Worm (Caenorhabditis elegans) whole organism, mixed stage, embryonic: Measurements from ENCODE around the gene F59B2.15.

Experiments used
- M03D4.4 ChIP-seq: sonication (generic microtip); optimal IDR thresholded peaks from 2 replicates; lab custom pipeline; 2017; ENCODE audit warnings: mild to moderate bottlenecking, missing genetic modification characterization, missing compliant biosample characterization
- bed-3 ChIP-seq: fragments of 200-800 bp; sonication (Bioruptor generic); optimal IDR thresholded peaks from 3 replicates; lab custom pipeline; 2018; ENCODE audit warnings: mild to moderate bottlenecking, missing genetic modification characterization, moderate library complexity, missing compliant biosample characterization
- blmp-1 ChIP-seq: fragments of 150-350 bp; optimal IDR thresholded peaks from 2 replicates; lab custom pipeline; 2014; ENCODE audit warnings: missing biosample characterization, missing genetic modification characterization
- ceh-39 ChIP-seq: fragments of 150-350 bp; optimal IDR thresholded peaks from 2 replicates; lab custom pipeline; 2014; ENCODE audit warnings: missing biosample characterization, missing genetic modification characterization
- ceh-43 ChIP-seq: fragments of 200-800 bp; sonication (Bioruptor generic); optimal IDR thresholded peaks from 2 replicates; lab custom pipeline; 2018; ENCODE audit warnings: mild to moderate bottlenecking, missing genetic modification characterization, moderate library complexity, missing compliant biosample characterization
- ceh-83 ChIP-seq: fragments of 200-800 bp; sonication (Bioruptor generic); optimal IDR thresholded peaks from 2 replicates; lab custom pipeline; 2018; ENCODE audit warnings: mild to moderate bottlenecking, missing genetic modification characterization, missing compliant biosample characterization
- ces-1 ChIP-seq: fragments of 150-350 bp; optimal IDR thresholded peaks from 2 replicates; lab custom pipeline; 2014; ENCODE audit warnings: missing biosample characterization, missing genetic modification reagents, missing genetic modification characterization
- cnd-1 ChIP-seq: fragments of 200-800 bp; sonication (Bioruptor generic); optimal IDR thresholded peaks from 2 replicates; lab custom pipeline; 2018; ENCODE audit warnings: mild to moderate bottlenecking, missing genetic modification characterization, missing compliant biosample characterization
- drap-1 ChIP-seq: fragments of 200-800 bp; sonication (Bioruptor generic); optimal IDR thresholded peaks from 3 replicates; lab custom pipeline; 2018; ENCODE audit warnings: mild to moderate bottlenecking, missing genetic modification characterization, missing compliant biosample characterization
- elt-1 ChIP-seq: sonication (generic microtip); optimal IDR thresholded peaks from 2 replicates; lab custom pipeline; 2017; ENCODE audit warnings: missing genetic modification characterization, mild to moderate bottlenecking, missing compliant biosample characterization, antibody characterized with exemption, moderate library complexity, borderline replicate concordance; ENCODE audit not compliant: insufficient read depth
- elt-3 ChIP-seq: fragments of 150-350 bp; optimal IDR thresholded peaks from 2 replicates; lab custom pipeline; 2014; ENCODE audit warnings: missing biosample characterization, missing genetic modification characterization
- ham-2 ChIP-seq: fragments of 200-800 bp; sonication (Bioruptor generic); optimal IDR thresholded peaks from 2 replicates; lab custom pipeline; 2018; ENCODE audit warnings: mild to moderate bottlenecking, missing genetic modification characterization, missing compliant biosample characterization
- hlh-1 ChIP-seq: fragments of 150-350 bp; optimal IDR thresholded peaks from 2 replicates; lab custom pipeline; 2014; ENCODE audit warnings: missing biosample characterization, missing genetic modification reagents, missing genetic modification characterization
- lin-13 ChIP-seq: fragments of 150-350 bp; optimal IDR thresholded peaks from 2 replicates; lab custom pipeline; 2014; ENCODE audit warnings: missing biosample characterization, missing genetic modification characterization
- lin-32 ChIP-seq: fragments of 200-800 bp; sonication (Bioruptor generic); optimal IDR thresholded peaks from 2 replicates; lab custom pipeline; 2018; ENCODE audit warnings: mild to moderate bottlenecking, missing genetic modification characterization, missing compliant biosample characterization
- lsy-2 ChIP-seq: fragments of 150-350 bp; optimal IDR thresholded peaks from 2 replicates; lab custom pipeline; 2014; ENCODE audit warnings: missing biosample characterization, missing genetic modification characterization
- mab-5 ChIP-seq: fragments of 150-350 bp; optimal IDR thresholded peaks from 2 replicates; lab custom pipeline; 2014; ENCODE audit warnings: missing biosample characterization, missing genetic modification characterization
- mep-1 ChIP-seq: fragments of 150-350 bp; optimal IDR thresholded peaks from 2 replicates; lab custom pipeline; 2017; ENCODE audit warnings: missing biosample characterization, missing genetic modification reagents, missing genetic modification characterization, inconsistent platforms
- mls-2 ChIP-seq: sonication (generic microtip); optimal IDR thresholded peaks from 2 replicates; lab custom pipeline; 2016; ENCODE audit warnings: mild to moderate bottlenecking, missing genetic modification characterization, moderate library complexity, missing compliant biosample characterization
- nhr-12 ChIP-seq: fragments of 150-350 bp; optimal IDR thresholded peaks from 2 replicates; lab custom pipeline; 2014; ENCODE audit warnings: missing biosample characterization, missing genetic modification characterization
- nhr-2 ChIP-seq: fragments of 150-350 bp; optimal IDR thresholded peaks from 2 replicates; lab custom pipeline; 2014; ENCODE audit warnings: missing biosample characterization, missing genetic modification characterization
- nhr-237 ChIP-seq: fragments of 150-350 bp; optimal IDR thresholded peaks from 2 replicates; lab custom pipeline; 2014; ENCODE audit warnings: missing biosample characterization, missing genetic modification characterization
- nhr-28 ChIP-seq: fragments of 150-350 bp; optimal IDR thresholded peaks from 2 replicates; lab custom pipeline; 2014; ENCODE audit warnings: missing biosample characterization, missing genetic modification characterization
- nhr-76 ChIP-seq: sonication (generic microtip); optimal IDR thresholded peaks from 2 replicates; lab custom pipeline; 2017; ENCODE audit warnings: missing biosample characterization, missing genetic modification characterization
- pha-4 ChIP-seq: fragments of 150-350 bp; optimal IDR thresholded peaks from 2 replicates; lab custom pipeline; 2018; ENCODE audit warnings: missing biosample characterization, missing genetic modification reagents, missing genetic modification characterization
- sem-2 ChIP-seq: fragments of 200-800 bp; sonication (Bioruptor generic); optimal IDR thresholded peaks from 2 replicates; lab custom pipeline; 2018; ENCODE audit warnings: mild to moderate bottlenecking, missing genetic modification characterization, missing compliant biosample characterization
- snpc-4 ChIP-seq: fragments of 150-350 bp; optimal IDR thresholded peaks from 2 replicates; lab custom pipeline; 2014; ENCODE audit warnings: missing biosample characterization, missing genetic modification characterization
- sptf-1 ChIP-seq: sonication (generic microtip); optimal IDR thresholded peaks from 2 replicates; lab custom pipeline; 2017; ENCODE audit warnings: mild to moderate bottlenecking, missing genetic modification characterization, moderate library complexity, missing compliant biosample characterization
- tbx-8 ChIP-seq: fragments of 200-800 bp; sonication (Bioruptor generic); optimal IDR thresholded peaks from 2 replicates; lab custom pipeline; 2018; ENCODE audit warnings: mild to moderate bottlenecking, missing genetic modification characterization, moderate library complexity, missing compliant biosample characterization
- unc-120 ChIP-seq: sonication (generic microtip); optimal IDR thresholded peaks from 2 replicates; lab custom pipeline; 2017; ENCODE audit warnings: missing genetic modification characterization, missing compliant biosample characterization; ENCODE audit not compliant: poor library complexity, severe bottlenecking
- unc-39 ChIP-seq: fragments of 150-350 bp; optimal IDR thresholded peaks from 2 replicates; lab custom pipeline; 2014; ENCODE audit warnings: missing biosample characterization, missing genetic modification characterization
- unc-62 ChIP-seq: fragments of 150-350 bp; optimal IDR thresholded peaks from 2 replicates; lab custom pipeline; 2014; ENCODE audit warnings: missing biosample characterization, missing genetic modification reagents, missing genetic modification characterization
- ztf-11 ChIP-seq: fragments of 150-350 bp; optimal IDR thresholded peaks from 2 replicates; lab custom pipeline; 2014; ENCODE audit warnings: missing biosample characterization, missing genetic modification characterization

The F59B2.15 gene

DNA sequence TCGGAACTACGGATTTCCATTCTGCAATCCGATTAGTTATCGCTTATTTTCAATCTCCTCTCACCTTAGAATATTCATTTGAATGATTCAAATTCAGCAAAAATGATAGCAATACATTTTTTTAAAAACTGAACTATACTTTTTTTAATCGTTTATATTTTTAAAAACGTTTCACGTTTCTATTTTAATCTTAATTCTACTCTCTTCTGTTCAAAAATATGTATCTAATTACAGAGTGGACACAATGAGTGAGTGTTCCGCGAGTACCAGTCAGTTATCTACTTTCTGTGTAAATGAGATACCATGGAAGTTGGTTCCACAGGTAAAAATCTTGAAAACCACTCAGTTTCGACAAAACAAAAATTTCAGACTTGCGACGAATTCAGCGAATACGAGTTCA is at the start of gene F59B2.15, which contains the start of gene zif-1:
F59B2.15 (minus strand) TSS at position 101 of the 400 bp plus-strand sequence.
zif-1 (plus strand) TSS at position 235 of the 400 bp plus-strand sequence.
- no peak for TF ChIP-seq pha-4 (tag; lab: Kevin White, UChicago)
- no peak for TF ChIP-seq elt-3
- TF ChIP-seq ham-2 (GFP tag; lab: Kevin White, UChicago): no peak
- no peak for TF ChIP-seq drap-1 (GFP tag; lab: Kevin White, UChicago)
- TF ChIP-seq nhr-28 (tag; lab: Kevin White, UChicago): no peak

DNA sequence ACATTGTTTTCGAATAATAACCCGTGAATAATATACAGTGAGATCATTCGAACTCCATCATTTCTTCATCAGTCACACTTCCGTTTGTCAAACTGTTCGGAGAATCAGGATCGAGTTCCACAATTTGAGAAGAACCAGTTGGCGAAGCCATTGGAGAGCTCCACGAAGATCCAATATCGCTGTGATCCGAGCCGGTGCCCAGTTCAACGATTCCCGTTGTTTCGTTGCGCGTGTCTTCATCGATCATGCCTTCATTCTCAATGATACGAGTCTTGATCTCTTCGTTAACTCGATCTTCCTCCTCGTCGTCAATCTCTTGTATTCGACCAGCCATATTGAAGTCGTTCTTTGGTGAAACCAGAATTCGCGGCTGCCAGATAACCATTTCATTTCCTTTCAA is 49.3 kb upstream of the F59B2.15 start:
- TF ChIP-seq hlh-1 (no peak), ztf-11 (no peak), nhr-2 (no peak), M03D4.4 (tag; lab: Kevin White, UChicago) (no peak), nhr-12 (no peak)

DNA sequence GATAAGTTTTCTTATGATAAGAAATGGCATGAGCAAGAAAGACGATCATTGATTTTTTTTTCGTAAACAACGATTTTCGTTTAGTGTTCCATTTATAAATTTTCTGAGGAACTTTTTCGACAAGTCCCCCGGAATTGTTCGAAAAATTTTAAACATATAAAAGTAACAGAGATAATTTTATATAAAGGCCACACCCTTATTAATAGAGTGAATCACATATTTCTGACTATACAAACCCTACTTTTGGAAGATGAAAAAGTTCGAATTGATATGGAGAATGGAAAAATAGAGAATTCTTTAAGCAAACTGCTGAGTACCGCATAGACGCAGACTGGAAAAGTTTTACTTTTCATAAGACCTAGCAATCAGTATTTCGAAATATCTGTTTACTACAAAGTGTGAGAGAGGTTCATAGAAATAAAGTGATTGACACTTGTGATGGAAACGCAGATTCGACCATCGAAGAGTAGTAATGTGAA is 48.7 kb upstream of the F59B2.15 start:
- TF ChIP-seq nhr-2 (peak; percentile 22), unc-62 (GFP tag; lab: Kevin White, UChicago) (peak; percentile 58), lsy-2 (tag; lab: Kevin White, UChicago) (no peak), M03D4.4 (tag; lab: Kevin White, UChicago) (peak; percentile 18), ces-1 (GFP tag; lab: Kevin White, UChicago) (peak; percentile 23), mls-2 (tag; lab: Kevin White, UChicago) (peak; percentile 12), sem-2 (no peak), ceh-43 (peak; percentile 6)

DNA sequence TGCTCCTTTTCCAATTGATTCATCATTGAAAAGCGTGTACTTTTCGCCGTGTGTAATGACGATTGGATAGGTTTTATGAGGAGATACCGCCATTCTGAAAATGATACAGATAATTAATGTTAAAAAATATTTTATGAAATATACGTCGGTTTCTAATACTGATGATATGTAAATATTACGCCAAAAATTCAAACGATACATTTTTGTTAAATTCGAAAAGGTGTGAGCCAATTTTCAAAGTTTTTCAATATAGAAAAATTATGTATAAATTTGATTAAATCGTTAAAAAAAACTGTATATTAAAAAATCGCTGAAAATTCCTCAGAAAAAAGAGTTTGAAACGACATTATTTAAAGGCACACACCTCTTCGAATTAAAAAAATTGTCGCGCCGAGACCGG is 48.2 kb upstream of the F59B2.15 start, which contains the start of gene ikke-1:
ikke-1 (minus strand) TSS at position 101 of the 400 bp plus-strand sequence.
- no peak for TF ChIP-seq lsy-2 (tag; lab: Kevin White, UChicago)
- peak; percentile 11 for TF ChIP-seq nhr-2

DNA sequence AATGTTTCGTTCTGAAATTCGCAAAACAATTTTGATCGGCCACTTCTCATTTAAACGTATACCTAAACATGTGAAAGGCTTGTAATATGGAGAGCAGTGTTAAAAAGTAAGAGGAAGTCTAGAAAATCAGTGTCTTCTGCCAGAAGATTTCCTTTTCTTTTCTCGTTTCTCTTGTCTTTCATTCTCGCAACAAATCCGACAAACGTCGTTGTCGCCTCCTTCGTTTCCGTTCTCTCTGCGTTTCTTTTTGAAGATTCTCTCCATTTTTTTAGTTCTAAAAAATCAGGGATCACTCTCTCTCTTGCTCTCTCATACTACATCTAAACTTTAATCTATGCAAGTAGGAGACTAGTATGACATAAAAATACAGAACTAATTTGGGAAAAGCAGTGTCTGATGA is 44.8 kb upstream of the F59B2.15 start:
- no peak for TF ChIP-seq unc-39 (tag; lab: Kevin White, UChicago)
- TF ChIP-seq, all 35 proteins: peak for 0

DNA sequence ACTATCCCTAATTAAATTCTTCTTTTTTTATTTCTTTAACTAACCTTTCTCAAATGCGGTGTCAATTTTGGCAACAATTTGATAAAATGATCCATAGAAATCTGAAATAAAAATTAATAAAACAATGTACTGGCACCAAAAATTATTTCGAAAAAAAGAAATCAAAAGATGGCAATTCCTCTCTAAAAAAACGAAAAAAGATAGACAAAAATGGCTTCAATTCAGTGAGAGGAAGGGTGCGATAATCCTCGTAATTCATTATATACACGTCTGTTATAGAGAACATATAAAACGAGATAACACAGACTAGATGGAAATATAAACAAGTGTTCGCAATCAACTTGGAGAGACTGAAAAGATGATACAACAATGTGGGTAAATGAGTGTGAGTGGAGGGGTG is 43.4 kb upstream of the F59B2.15 start, which contains the start of gene R107.2:
R107.2 (minus strand) TSS at position 101 of the 400 bp plus-strand sequence.
- TF ChIP-seq ztf-11: no peak
- no peak for TF ChIP-seq mep-1 (tag; lab: Kevin White, UChicago)
- no peak for TF ChIP-seq nhr-237 (tag; lab: Kevin White, UChicago)
- no peak for TF ChIP-seq ceh-43
- no peak for TF ChIP-seq nhr-28 (tag; lab: Kevin White, UChicago)
- no peak for TF ChIP-seq mab-5 (tag; lab: Kevin White, UChicago)
- no peak for TF ChIP-seq elt-3
- TF ChIP-seq ceh-39 (tag; lab: Kevin White, UChicago): no peak
- TF ChIP-seq unc-120 (tag; lab: Kevin White, UChicago): no peak
- TF ChIP-seq lin-13 (tag; lab: Kevin White, UChicago): no peak
- TF ChIP-seq lin-32 (GFP tag; lab: Kevin White, UChicago): no peak
- TF ChIP-seq ham-2 (GFP tag; lab: Kevin White, UChicago): no peak
- no peak for TF ChIP-seq bed-3 (GFP tag; lab: Kevin White, UChicago)
- no peak for TF ChIP-seq elt-1 (tag; lab: Kevin White, UChicago)
- TF ChIP-seq pha-4 (tag; lab: Kevin White, UChicago): no peak
- TF ChIP-seq tbx-8 (GFP tag; lab: Kevin White, UChicago): no peak
- no peak for TF ChIP-seq sptf-1

DNA sequence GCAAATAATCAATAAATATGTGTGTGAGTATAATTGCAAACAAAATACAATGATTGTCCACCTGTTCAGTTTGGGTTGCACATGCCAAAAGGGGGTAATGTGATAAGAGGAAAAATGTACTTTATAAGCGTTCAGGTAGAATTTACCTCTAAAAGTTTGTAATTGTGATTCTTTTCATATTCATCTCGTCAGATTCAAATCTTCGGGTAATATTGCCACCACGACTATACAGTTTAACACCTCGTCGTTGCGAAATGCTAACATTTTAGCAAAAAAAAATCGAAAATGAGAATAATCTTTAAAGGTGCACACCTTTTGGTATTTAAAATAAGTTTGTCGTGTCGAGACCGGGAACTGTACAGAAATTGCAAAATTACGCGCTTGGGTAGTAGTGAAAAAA is 40.8 kb upstream of the F59B2.15 start, which contains the start of gene nac-2:
nac-2 (minus strand) TSS at position 101 of the 400 bp plus-strand sequence.
- TF ChIP-seq nhr-28 (tag; lab: Kevin White, UChicago) (no peak), ham-2 (GFP tag; lab: Kevin White, UChicago) (no peak), nhr-237 (tag; lab: Kevin White, UChicago) (no peak), lsy-2 (tag; lab: Kevin White, UChicago) (no peak), mab-5 (tag; lab: Kevin White, UChicago) (no peak), blmp-1 (no peak), ceh-83 (GFP tag; lab: Kevin White, UChicago) (no peak), lin-32 (GFP tag; lab: Kevin White, UChicago) (no peak), unc-62 (GFP tag; lab: Kevin White, UChicago) (no peak), sem-2 (no peak), unc-39 (tag; lab: Kevin White, UChicago) (no peak), elt-3 (no peak), ceh-39 (tag; lab: Kevin White, UChicago) (no peak), snpc-4 (tag; lab: Kevin White, UChicago) (no peak), nhr-76 (tag; lab: Kevin White, UChicago) (no peak), hlh-1 (no peak), cnd-1 (no peak), M03D4.4 (tag; lab: Kevin White, UChicago) (no peak), drap-1 (GFP tag; lab: Kevin White, UChicago) (no peak)
